Fruit fly (Drosophila melanogaster): ENCODE results near the gene InR.

InR gene

DNA sequence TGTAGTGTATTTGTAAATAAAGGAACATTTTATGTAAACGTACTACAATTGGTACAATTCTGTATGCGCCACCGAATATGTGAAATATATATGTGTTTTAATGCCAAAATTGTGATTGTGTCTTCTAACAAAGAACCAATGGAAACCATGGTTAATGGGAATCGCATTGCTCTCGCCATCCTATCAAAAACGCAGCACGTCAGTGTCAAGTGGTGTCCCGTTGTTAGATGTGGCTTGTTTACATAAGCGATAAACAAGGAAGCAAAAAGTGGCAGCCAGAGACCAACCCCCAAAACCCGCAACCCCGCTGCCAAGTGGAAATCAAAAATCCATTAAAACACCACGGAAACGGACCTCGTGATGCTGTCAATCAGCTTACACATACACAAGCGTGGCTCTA lies 90.6 kb downstream of the InR start:
- TF ChIP-seq topi (GFP tag; optimal IDR thresholded peaks at IDR 0.05): no peak
- TF ChIP-seq CG8119 (GFP tag; IDR thresholded peaks at IDR 0.05): no peak
- TF ChIP-seq fd85E (GFP tag; optimal IDR thresholded peaks at IDR 0.05): no peak
- no peak for TF ChIP-seq CG11294 (GFP tag; IDR thresholded peaks at IDR 0.05)
- no peak for TF ChIP-seq CG31627 (GFP tag; optimal IDR thresholded peaks at IDR 0.05)
- no peak for TF ChIP-seq dsx (GFP tag; optimal IDR thresholded peaks at IDR 0.05; ENCODE audit: poor library complexity, severe bottlenecking)
- TF ChIP-seq CG6276 (GFP tag; optimal IDR thresholded peaks at IDR 0.05): no peak

- TF ChIP-seq fkh (GFP tag; optimal IDR thresholded peaks at IDR 0.05) (no peak), vri (GFP tag; optimal IDR thresholded peaks at IDR 0.05) (no peak), Sox14 (GFP tag; optimal IDR thresholded peaks at IDR 0.05) (no peak), CG4318 (GFP tag; optimal IDR thresholded peaks at IDR 0.05) (no peak), CG6276 (GFP tag; optimal IDR thresholded peaks at IDR 0.05) (no peak), fd85E (GFP tag; optimal IDR thresholded peaks at IDR 0.05) (no peak), net (GFP tag; optimal IDR thresholded peaks at IDR 0.05) (no peak), Ets21C (GFP tag; optimal IDR thresholded peaks at IDR 0.05) (no peak), Gug (GFP tag; IDR thresholded peaks at IDR 0.05) (no peak), CG6792 (GFP tag; optimal IDR thresholded peaks at IDR 0.05) (no peak), svp (GFP tag) (no peak), CG8632 (GFP tag; optimal IDR thresholded peaks at IDR 0.05) (no peak)
Observed at dm6 chr3R:21524574-21524973, 94.5 kb downstream of the InR start.

DNA sequence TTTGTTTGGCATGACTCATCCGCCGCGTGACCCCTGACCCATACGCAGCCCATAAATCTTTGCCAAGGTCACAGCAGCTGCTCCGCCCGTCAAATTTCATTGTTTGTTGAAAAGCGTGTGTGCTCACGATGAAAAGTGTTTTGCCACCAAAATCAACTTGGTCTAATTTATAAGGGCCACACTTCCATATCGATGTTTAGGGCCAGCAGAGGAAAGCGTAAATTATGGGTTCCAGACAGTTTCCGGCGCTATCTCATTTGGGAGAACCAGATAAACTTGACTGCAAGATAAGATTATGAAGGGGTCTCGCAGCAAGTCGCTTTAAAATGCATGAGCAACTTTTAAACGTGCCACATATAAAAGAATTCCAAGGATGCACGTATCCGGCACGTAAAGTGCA lies 97.3 kb downstream of the InR start:
- TF ChIP-seq topi (GFP tag; optimal IDR thresholded peaks at IDR 0.05) (no peak), CG32006 (GFP tag; optimal IDR thresholded peaks at IDR 0.05) (no peak), CG1621 (tag; optimal IDR thresholded peaks at IDR 0.05) (no peak), esn (GFP tag; optimal IDR thresholded peaks at IDR 0.05) (no peak), acj6 (GFP tag; optimal IDR thresholded peaks at IDR 0.05) (no peak), Met (GFP tag; optimal IDR thresholded peaks at IDR 0.05) (no peak), CG4318 (GFP tag; optimal IDR thresholded peaks at IDR 0.05) (no peak), Sox15 (GFP tag; optimal IDR thresholded peaks at IDR 0.05) (no peak), CG6792 (GFP tag; optimal IDR thresholded peaks at IDR 0.05) (no peak), cyc (GFP tag; optimal IDR thresholded peaks at IDR 0.05) (no peak), Ets96B (tag; optimal IDR thresholded peaks at IDR 0.05) (no peak), salr (GFP tag; optimal IDR thresholded peaks at IDR 0.05) (no peak)

- TF ChIP-seq Eip75B (GFP tag; optimal IDR thresholded peaks at IDR 0.05) (no peak), dsx (GFP tag; optimal IDR thresholded peaks at IDR 0.05; ENCODE audit: poor library complexity, severe bottlenecking) (no peak), Smox (GFP tag; optimal IDR thresholded peaks at IDR 0.05) (no peak), pdm3 (GFP tag; optimal IDR thresholded peaks at IDR 0.05) (no peak), CG1621 (tag; optimal IDR thresholded peaks at IDR 0.05) (no peak), Ets96B (tag; optimal IDR thresholded peaks at IDR 0.05) (no peak)
Observed at dm6 chr3R:21520756-21521155, 98.4 kb downstream of the InR start, which contains the start of gene sp3. Gene sp3 (plus strand): TSS chr3R:21520928.

All from whole organism, prepupa.